Worm (Caenorhabditis elegans) whole organism, young adult: Measurements from ENCODE around the gene Y4C6B.7.

Source experiments
- B0336.3 ChIP-seq: fragments of 200-800 bp; sonication (Bioruptor generic); IDR thresholded peaks from 2 replicates; pipeline ENCODE4 v1.3.6; 2022; ENCODE audit warnings: missing genetic modification characterization, missing compliant biosample characterization
- D2030.7 ChIP-seq: fragments of 200-800 bp; sonication (Bioruptor generic); IDR thresholded peaks from 2 replicates; pipeline ENCODE4 v1.3.6; 2022; ENCODE audit warnings: missing genetic modification reagents, missing genetic modification characterization, missing compliant biosample characterization
- F33H1.4 ChIP-seq: fragments of 200-800 bp; sonication (Bioruptor generic); IDR thresholded peaks from 2 replicates; pipeline ENCODE4 v1.3.6; 2022; ENCODE audit warnings: missing genetic modification reagents, missing genetic modification characterization, missing compliant biosample characterization
- F39B2.1 ChIP-seq: fragments of 200-800 bp; sonication (Bioruptor generic); IDR thresholded peaks from 2 replicates; pipeline ENCODE4 v1.3.6; 2022; ENCODE audit warnings: missing genetic modification reagents, missing genetic modification characterization, missing compliant biosample characterization
- F49E8.2 ChIP-seq: sonication (generic microtip); optimal IDR thresholded peaks from 3 replicates; lab custom pipeline; 2017; ENCODE audit warnings: missing genetic modification characterization, mild to moderate bottlenecking, missing compliant biosample characterization, antibody characterized with exemption, moderate library complexity; ENCODE audit not compliant: insufficient read depth
- F57A8.1 ChIP-seq: fragments of 200-800 bp; sonication (Bioruptor generic); optimal IDR thresholded peaks from 2 replicates; lab custom pipeline; 2018; ENCODE audit warnings: mild to moderate bottlenecking, missing genetic modification characterization, moderate library complexity, missing compliant biosample characterization
- F57C9.4 ChIP-seq: sonication (generic microtip); optimal IDR thresholded peaks from 2 replicates; lab custom pipeline; 2017; ENCODE audit warnings: mild to moderate bottlenecking, missing genetic modification characterization, missing compliant biosample characterization
- K12H6.12 ChIP-seq: fragments of 200-800 bp; sonication (Bioruptor generic); optimal IDR thresholded peaks from 2 replicates; lab custom pipeline; 2018; ENCODE audit warnings: mild to moderate bottlenecking, missing genetic modification characterization, missing compliant biosample characterization
- T26A5.8 ChIP-seq: sonication (generic microtip); optimal IDR thresholded peaks from 2 replicates; lab custom pipeline; 2016; ENCODE audit warnings: missing genetic modification characterization, missing compliant biosample characterization
- Y53G8AR.9 ChIP-seq: fragments of 200-800 bp; sonication (Bioruptor generic); conservative IDR thresholded peaks from 2 replicates; pipeline ENCODE4 v1.3.6; 2022; ENCODE audit warnings: missing genetic modification reagents, missing genetic modification characterization, missing compliant biosample characterization
- ama-1 ChIP-seq, 3 experiments: fragments of 150-350 bp in 1 of 3; sonication (generic microtip) in 2 of 3; optimal IDR thresholded peaks; 2 replicates each; lab custom pipeline; 2014 to 2018; ENCODE audit warnings: missing biosample characterization in 2 of 3, missing genetic modification characterization in 2 of 3, missing genetic modification reagents in 2 of 3
- aptf-3 ChIP-seq: fragments of 200-800 bp; sonication (Bioruptor generic); IDR thresholded peaks from 2 replicates; pipeline ENCODE4 v1.3.6; 2022; ENCODE audit warnings: missing genetic modification characterization, missing compliant biosample characterization
- attf-5 ChIP-seq: fragments of 200-800 bp; sonication (Bioruptor generic); optimal IDR thresholded peaks from 2 replicates; lab custom pipeline; 2018; ENCODE audit warnings: mild to moderate bottlenecking, missing genetic modification characterization, missing compliant biosample characterization
- attf-6 ChIP-seq: fragments of 200-800 bp; sonication (Bioruptor generic); IDR thresholded peaks from 2 replicates; pipeline ENCODE4 v1.3.6; 2022; ENCODE audit warnings: missing genetic modification reagents, missing genetic modification characterization, missing compliant biosample characterization
- bed-2 ChIP-seq: fragments of 200-800 bp; sonication (Bioruptor generic); IDR thresholded peaks from 2 replicates; pipeline ENCODE4 v1.3.6; 2022; ENCODE audit warnings: missing genetic modification reagents, missing genetic modification characterization, missing compliant biosample characterization
- cebp-1 ChIP-seq, 2 experiments: fragments of 200-800 bp in 1 of 2; sonication (Bioruptor generic) in 1 of 2; sonication (generic microtip) in 1 of 2; IDR thresholded peaks in 1 of 2; optimal IDR thresholded peaks in 1 of 2; 2 replicates each; pipeline versions ENCODE4 v1.3.6 to Lab custom; 2017 to 2022; ENCODE audit warnings: missing compliant biosample characterization in 2 of 2, missing genetic modification characterization in 2 of 2, mild to moderate bottlenecking in 1 of 2, missing genetic modification reagents in 1 of 2, moderate library complexity in 1 of 2
- dox-1 ChIP-seq: fragments of 200-800 bp; sonication (Bioruptor generic); IDR thresholded peaks from 2 replicates; pipeline ENCODE4 v1.3.6; 2022; ENCODE audit warnings: missing genetic modification reagents, missing genetic modification characterization, missing compliant biosample characterization
- dpff-1 ChIP-seq: sonication (generic microtip); optimal IDR thresholded peaks from 2 replicates; lab custom pipeline; 2017; ENCODE audit warnings: mild to moderate bottlenecking, missing genetic modification characterization, missing compliant biosample characterization
- gei-17 ChIP-seq: fragments of 200-800 bp; sonication (Bioruptor generic); optimal IDR thresholded peaks from 2 replicates; lab custom pipeline; 2018; ENCODE audit warnings: mild to moderate bottlenecking, missing genetic modification characterization, missing compliant biosample characterization
- hmg-1.2 ChIP-seq: fragments of 200-800 bp; sonication (Bioruptor generic); IDR thresholded peaks from 2 replicates; pipeline ENCODE4 v1.3.6; 2022; ENCODE audit warnings: missing genetic modification reagents, missing genetic modification characterization, missing compliant biosample characterization
- hmg-20 ChIP-seq: fragments of 200-800 bp; sonication (Bioruptor generic); IDR thresholded peaks from 2 replicates; pipeline ENCODE4 v1.3.6; 2022; ENCODE audit warnings: missing genetic modification reagents, missing genetic modification characterization, missing compliant biosample characterization
- let-526 ChIP-seq: fragments of 200-800 bp; sonication (Bioruptor generic); IDR thresholded peaks from 2 replicates; pipeline ENCODE4 v1.3.6; 2022; ENCODE audit warnings: missing genetic modification reagents, missing genetic modification characterization, missing compliant biosample characterization
- let-607 ChIP-seq, 2 experiments: fragments of 200-800 bp in 1 of 2; sonication (Bioruptor generic) in 1 of 2; sonication (generic microtip) in 1 of 2; optimal IDR thresholded peaks; 2 replicates each; lab custom pipeline; 2016 to 2018; ENCODE audit warnings: mild to moderate bottlenecking in 2 of 2, missing compliant biosample characterization in 2 of 2, missing genetic modification characterization in 2 of 2, moderate library complexity in 2 of 2, missing genotype in 1 of 2
- lin-54 ChIP-seq: fragments of 200-800 bp; sonication (Bioruptor generic); optimal IDR thresholded peaks from 2 replicates; lab custom pipeline; 2018; ENCODE audit warnings: mild to moderate bottlenecking, missing genetic modification characterization, missing compliant biosample characterization
- lir-1 ChIP-seq: fragments of 200-800 bp; sonication (Bioruptor generic); conservative IDR thresholded peaks from 2 replicates; pipeline ENCODE4 v1.3.6; 2022; ENCODE audit warnings: missing genetic modification reagents, missing genetic modification characterization, missing compliant biosample characterization
- lsl-1 ChIP-seq: fragments of 200-800 bp; sonication (Bioruptor generic); optimal IDR thresholded peaks from 2 replicates; lab custom pipeline; 2018; ENCODE audit warnings: mild to moderate bottlenecking, missing genetic modification characterization, moderate library complexity, missing compliant biosample characterization
- madf-6 ChIP-seq: fragments of 200-800 bp; sonication (Bioruptor generic); IDR thresholded peaks from 2 replicates; pipeline ENCODE4 v1.3.6; 2022; ENCODE audit warnings: missing genetic modification reagents, missing genetic modification characterization, missing compliant biosample characterization
- mxl-1 ChIP-seq: sonication (generic microtip); optimal IDR thresholded peaks from 2 replicates; lab custom pipeline; 2016; ENCODE audit warnings: missing genetic modification characterization, missing compliant biosample characterization
- nfya-1 ChIP-seq: sonication (generic microtip); optimal IDR thresholded peaks from 2 replicates; lab custom pipeline; 2017; ENCODE audit warnings: antibody characterized with exemption, missing compliant biosample characterization, missing genetic modification characterization, borderline replicate concordance; ENCODE audit not compliant: insufficient read depth
- nfyb-1 ChIP-seq: fragments of 200-800 bp; sonication (Bioruptor generic); IDR thresholded peaks from 2 replicates; pipeline ENCODE4 v1.3.6; 2022; ENCODE audit warnings: missing genetic modification reagents, missing genetic modification characterization, missing compliant biosample characterization
- nhr-80 ChIP-seq: sonication (generic microtip); optimal IDR thresholded peaks from 2 replicates; lab custom pipeline; 2016; ENCODE audit warnings: missing genetic modification characterization, missing compliant biosample characterization
- rcor-1 ChIP-seq: fragments of 200-800 bp; sonication (Bioruptor generic); IDR thresholded peaks from 2 replicates; pipeline ENCODE4 v1.3.6; 2022; ENCODE audit warnings: missing genetic modification reagents, missing genetic modification characterization, missing compliant biosample characterization
- repo-1 ChIP-seq: sonication (generic microtip); optimal IDR thresholded peaks from 2 replicates; lab custom pipeline; 2017; ENCODE audit warnings: mild to moderate bottlenecking, missing genetic modification characterization, missing compliant biosample characterization
- snpc-1.3 ChIP-seq: sonication (generic microtip); optimal IDR thresholded peaks from 2 replicates; lab custom pipeline; 2017; ENCODE audit warnings: missing genetic modification characterization, mild to moderate bottlenecking, missing compliant biosample characterization, antibody characterized with exemption, moderate library complexity, missing genotype, missing genetic modification reagents; ENCODE audit not compliant: insufficient read depth
- snpc-3.4 ChIP-seq: sonication (generic microtip); optimal IDR thresholded peaks from 2 replicates; lab custom pipeline; 2017; ENCODE audit warnings: missing genetic modification characterization, mild to moderate bottlenecking, missing compliant biosample characterization, antibody characterized with exemption, moderate library complexity, missing genotype, missing genetic modification reagents
- snpc-4 ChIP-seq, 5 experiments: fragments of 150-350 bp in 1 of 5; sonication (generic microtip) in 4 of 5; optimal IDR thresholded peaks; 2 replicates each; lab custom pipeline; 2014 to 2018; ENCODE audit warnings: missing genetic modification characterization in 5 of 5, missing biosample characterization in 3 of 5, antibody characterized with exemption in 2 of 5, mild to moderate bottlenecking in 2 of 5, missing compliant biosample characterization in 2 of 5, missing genotype in 2 of 5, moderate library complexity in 2 of 5, missing genetic modification reagents in 1 of 5
- tbx-9 ChIP-seq: sonication (generic microtip); optimal IDR thresholded peaks from 2 replicates; lab custom pipeline; 2016; ENCODE audit warnings: borderline replicate concordance, missing genetic modification characterization, inconsistent platforms, missing compliant biosample characterization
- tlf-1 ChIP-seq: fragments of 200-800 bp; sonication (Bioruptor generic); optimal IDR thresholded peaks from 2 replicates; lab custom pipeline; 2018; ENCODE audit warnings: mild to moderate bottlenecking, missing genetic modification characterization, missing compliant biosample characterization
- ztf-25 ChIP-seq: fragments of 200-800 bp; sonication (Bioruptor generic); IDR thresholded peaks from 2 replicates; pipeline ENCODE4 v1.3.6; 2022; ENCODE audit warnings: missing genetic modification reagents, missing genetic modification characterization, missing compliant biosample characterization

Gene Y4C6B.7

DNA sequence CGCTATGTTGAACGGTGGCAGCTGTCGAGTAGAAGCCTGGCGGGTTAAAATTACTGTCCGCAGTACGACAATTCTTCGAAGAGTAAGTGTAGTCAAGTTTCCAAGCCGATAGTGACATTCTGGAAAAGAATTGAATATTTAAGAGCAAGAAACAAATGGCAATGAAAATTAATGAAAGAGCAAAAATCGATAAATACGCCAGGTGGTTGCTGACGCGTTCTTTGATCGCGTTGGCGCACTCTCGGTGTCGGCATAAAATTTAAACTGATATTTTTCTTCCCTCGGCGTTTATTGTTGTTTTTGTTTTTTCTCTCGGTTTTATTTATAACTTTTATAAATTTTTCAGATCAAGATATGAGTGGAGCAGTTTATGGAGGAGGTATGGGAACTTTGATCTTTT is 41.4 kb upstream of the Y4C6B.7 start, which contains the start of the genes perm-3 and swsn-6 (continued):
- peak; percentile 65 for TF ChIP-seq F33H1.4 (GFP tag; lab: Robert Waterston, UW)
- TF ChIP-seq F39B2.1 (GFP tag; lab: Robert Waterston, UW): no peak
- no peak for TF ChIP-seq ztf-25 (GFP tag; lab: Robert Waterston, UW)
- TF ChIP-seq rcor-1 (GFP tag; lab: Robert Waterston, UW): 0 out of 2 replicates have a peak, but pooled peaks have one; percentile 30
- TF ChIP-seq K12H6.12 (tag; lab: Kevin White, UChicago): no peak
- TF ChIP-seq F57C9.4 (tag; lab: Kevin White, UChicago): no peak
- peak; percentile 34; the same call in 1 of the 2 replicates for TF ChIP-seq lir-1 (GFP tag; lab: Robert Waterston, UW)
- no peak for TF ChIP-seq nfya-1 (tag; lab: Kevin White, UChicago)
- TF ChIP-seq nfyb-1 (GFP tag; lab: Robert Waterston, UW): no peak
- TF ChIP-seq B0336.3 (GFP tag; lab: Robert Waterston, UW): peak; percentile 61
- TF ChIP-seq Y53G8AR.9: peak; percentile 80; the same call in 1 of the 2 replicates
- peak; percentile 46; the same call in 1 of the 2 replicates for TF ChIP-seq D2030.7 (GFP tag; lab: Robert Waterston, UW)
- TF ChIP-seq F57A8.1 (GFP tag; lab: Kevin White, UChicago): no peak
- peak; percentile 81 for TF ChIP-seq lin-54 (GFP tag; lab: Kevin White, UChicago)
- TF ChIP-seq, all 124 proteins: peak for 33

- TF ChIP-seq hmg-1.2 (GFP tag; lab: Robert Waterston, UW) (0 out of 2 replicates have a peak, but pooled peaks have one; percentile 16), tbx-9 (no peak), tlf-1 (GFP tag; lab: Kevin White, UChicago) (peak; percentile 1), snpc-1.3 (tag; lab: Kevin White, UChicago) (peak; percentile 4), B0336.3 (GFP tag; lab: Robert Waterston, UW) (0 out of 2 replicates have a peak, but pooled peaks have one; percentile 10), nhr-80 (tag; lab: Kevin White, UChicago) (peak; percentile 43), snpc-4 (GFP tag; optimal IDR thresholded peaks at IDR 0.05; lab: Kevin White, UChicago) (no peak), snpc-4 (tag; optimal IDR thresholded peaks at IDR 0.05; lab: Kevin White, UChicago) (peak in 1 of 4 experiments; percentile 45), hmg-20 (GFP tag; lab: Robert Waterston, UW) (no peak), repo-1 (tag; lab: Kevin White, UChicago) (no peak), attf-6 (GFP tag; lab: Robert Waterston, UW) (0 out of 2 replicates have a peak, but pooled peaks have one; percentile 46), mxl-1 (tag; lab: Kevin White, UChicago) (no peak), T26A5.8 (tag; lab: Kevin White, UChicago) (no peak)
Observed at ce11 chrIV:5393566-5393965, 40.3 kb upstream of the Y4C6B.7 start.

DNA sequence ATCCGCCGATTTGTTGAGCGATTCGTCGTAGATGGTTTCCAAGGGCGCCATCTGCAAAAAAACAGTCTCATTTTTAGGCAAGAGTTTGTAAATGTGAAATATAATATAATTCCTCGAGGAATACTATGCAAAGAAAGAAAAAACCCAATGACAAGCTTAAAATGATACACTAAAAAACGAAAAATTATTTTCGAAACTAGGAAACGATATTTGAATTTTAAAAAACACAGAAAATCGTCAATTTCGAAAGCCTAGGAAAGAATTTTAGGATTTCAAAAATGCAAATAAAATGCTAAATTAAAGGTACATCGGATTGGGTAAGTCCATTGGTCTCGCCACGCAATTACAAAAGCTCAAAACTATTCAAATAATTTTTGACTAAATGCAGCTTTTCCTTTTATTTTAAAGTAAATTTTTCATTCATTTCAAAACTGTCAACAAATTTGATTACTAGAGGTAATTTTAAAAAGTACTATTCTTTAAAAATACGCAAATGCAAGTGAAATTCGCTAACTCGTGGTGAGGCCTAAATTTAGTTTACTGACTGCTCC is 38.3 kb upstream of the Y4C6B.7 start, which contains the start of the genes htp-1 and ZK616.5:
TSS of gene htp-1 (minus strand) at position 51 of the 551 bp plus-strand sequence.
TSS of gene ZK616.5 (plus strand) at position 423 of the 551 bp plus-strand sequence.
- TF ChIP-seq F33H1.4 (GFP tag; lab: Robert Waterston, UW): peak; percentile 67
- TF ChIP-seq bed-2: no peak
- peak; percentile 41; the same call in 1 of the 2 replicates for TF ChIP-seq madf-6
- TF ChIP-seq lsl-1 (GFP tag; lab: Kevin White, UChicago): peak; percentile 79
- TF ChIP-seq gei-17 (GFP tag; lab: Kevin White, UChicago): no peak
- peak; percentile 7 for TF ChIP-seq F49E8.2 (tag; lab: Kevin White, UChicago)
- TF ChIP-seq snpc-4 (GFP tag; optimal IDR thresholded peaks at IDR 0.05; lab: Kevin White, UChicago): no peak
- TF ChIP-seq snpc-4 (tag; optimal IDR thresholded peaks at IDR 0.05; lab: Kevin White, UChicago): peak in 3 of 4 experiments; percentile 19 to 67 (median 63)

ce11 chrIV:5389951-5390350 is 36.7 kb upstream of the Y4C6B.7 start:
- TF ChIP-seq let-526 (GFP tag; lab: Robert Waterston, UW) (no peak), snpc-3.4 (peak; percentile 28), aptf-3 (GFP tag; lab: Robert Waterston, UW) (no peak), dpff-1 (no peak), let-607 (tag; optimal IDR thresholded peaks at IDR 0.05; lab: Kevin White, UChicago) (no peak), dox-1 (GFP tag; lab: Robert Waterston, UW) (no peak), F57C9.4 (tag; lab: Kevin White, UChicago) (no peak), attf-5 (GFP tag; lab: Kevin White, UChicago) (no peak), nfya-1 (tag; lab: Kevin White, UChicago) (no peak), cebp-1 (GFP tag; IDR thresholded peaks at IDR 0.05; lab: Robert Waterston, UW) (no peak), cebp-1 (tag; optimal IDR thresholded peaks at IDR 0.05; lab: Kevin White, UChicago) (no peak), D2030.7 (GFP tag; lab: Robert Waterston, UW) (no peak; the same call in 1 of the 2 replicates), ama-1 (optimal IDR thresholded peaks at IDR 0.05; lab: Kevin White, UChicago) (no peak), ama-1 (GFP tag; optimal IDR thresholded peaks at IDR 0.05; lab: Kevin White, UChicago) (peak in 1 of 2 experiments; percentile 92)
